Worm (Caenorhabditis elegans) whole organism, L4 larva: ENCODE results near the gene col-185.

ENCODE experiments used
- egl-43 ChIP-seq: fragments of 200-800 bp; sonication (Bioruptor generic); IDR thresholded peaks from 2 replicates; pipeline ENCODE4 v1.3.6; 2022; ENCODE audit warnings: missing genetic modification reagents, missing genetic modification characterization, missing compliant biosample characterization
- hlh-30 ChIP-seq: sonication (generic microtip); optimal IDR thresholded peaks from 2 replicates; lab custom pipeline; 2017; ENCODE audit warnings: antibody characterized with exemption, mild to moderate bottlenecking, missing genetic modification characterization, missing compliant biosample characterization; ENCODE audit not compliant: insufficient read depth
- nhr-11 ChIP-seq: fragments of 150-350 bp; optimal IDR thresholded peaks from 2 replicates; lab custom pipeline; 2014; ENCODE audit warnings: missing biosample characterization, missing genetic modification characterization

DNA sequence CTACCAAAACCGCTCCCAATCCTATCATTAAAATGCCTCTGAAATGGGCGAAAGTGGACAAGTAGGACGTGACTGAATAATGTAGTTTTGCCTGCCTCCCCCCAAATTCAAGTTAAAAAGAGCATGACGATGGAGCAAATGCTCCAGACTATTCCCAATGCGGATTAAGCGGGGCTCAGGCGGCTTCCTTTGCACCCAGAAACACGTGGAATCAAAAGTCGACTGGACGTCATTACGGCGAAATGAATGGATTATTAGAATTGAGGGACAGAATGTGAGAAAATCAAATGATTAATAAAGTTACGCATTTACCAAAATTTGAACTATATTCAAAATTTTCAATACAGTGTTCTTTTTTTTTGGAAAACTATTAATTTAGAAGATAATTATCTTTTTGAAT is 11.0 kb downstream of the col-185 start:
- TF ChIP-seq nhr-11 (tag; lab: Kevin White, UChicago), result no peak
- TF ChIP-seq egl-43 (GFP tag; lab: Robert Waterston, UW), result no peak
- peak; percentile 42 for TF ChIP-seq hlh-30
